Fruit fly (Drosophila melanogaster) whole organism, pupa: Measurements from ENCODE around the gene CG6996.
A peak's percentile ranks its signal among the peaks of the same experiment; 100 is the strongest.

ENCODE experiments used
- CG10348 ChIP-seq: fragments of 200-800 bp; sonication (Bioruptor generic); IDR thresholded peaks from 2 replicates; pipeline ENCODE4 v1.3.6; 2022; ENCODE audit warnings: missing biosample characterization, missing genetic modification characterization
- CG12605 ChIP-seq: fragments of 200-800 bp; sonication (Bioruptor generic); IDR thresholded peaks from 2 replicates; pipeline ENCODE4 v1.3.6; 2022; ENCODE audit warnings: missing biosample characterization, missing genetic modification characterization
- CG13204 ChIP-seq: fragments of 200-800 bp; sonication (Bioruptor generic); optimal IDR thresholded peaks from 2 replicates; lab custom pipeline; 2018; ENCODE audit warnings: missing biosample characterization, mild to moderate bottlenecking, missing genetic modification characterization, moderate library complexity
- CG14655 ChIP-seq: fragments of 200-800 bp; sonication (Bioruptor generic); optimal IDR thresholded peaks from 3 replicates; lab custom pipeline; 2017; ENCODE audit warnings: mild to moderate bottlenecking, missing biosample characterization, missing genetic modification reagents, missing genetic modification characterization
- CG15710 ChIP-seq: fragments of 200-800 bp; sonication (Bioruptor generic); optimal IDR thresholded peaks from 2 replicates; lab custom pipeline; 2018; ENCODE audit warnings: missing biosample characterization, mild to moderate bottlenecking, missing genetic modification characterization, moderate library complexity
- CG17806 ChIP-seq: fragments of 200-800 bp; sonication (Bioruptor generic); optimal IDR thresholded peaks from 2 replicates; lab custom pipeline; 2018; ENCODE audit warnings: missing biosample characterization, mild to moderate bottlenecking, missing genetic modification characterization, moderate library complexity
- CG32121 ChIP-seq: fragments of 200-800 bp; sonication (Bioruptor generic); IDR thresholded peaks from 2 replicates; pipeline ENCODE4 v1.3.6; 2022; ENCODE audit warnings: missing biosample characterization, missing genetic modification characterization
- CG34367 ChIP-seq: fragments of 200-800 bp; sonication (Bioruptor generic); optimal IDR thresholded peaks from 2 replicates; lab custom pipeline; 2018; ENCODE audit warnings: missing biosample characterization, mild to moderate bottlenecking, missing genetic modification characterization
- CG4496 ChIP-seq: fragments of 200-800 bp; sonication (Bioruptor generic); IDR thresholded peaks from 3 replicates; pipeline ENCODE4 v1.3.6; 2022; ENCODE audit warnings: missing biosample characterization, missing genetic modification characterization
- CG8159 ChIP-seq: fragments of 200-800 bp; sonication (Bioruptor generic); optimal IDR thresholded peaks from 3 replicates; lab custom pipeline; 2018; ENCODE audit warnings: missing biosample characterization, mild to moderate bottlenecking, missing genetic modification characterization, moderate library complexity
- CG8301 ChIP-seq: fragments of 200-800 bp; sonication (Bioruptor generic); optimal IDR thresholded peaks from 2 replicates; lab custom pipeline; 2018; ENCODE audit warnings: missing biosample characterization, mild to moderate bottlenecking, missing genetic modification characterization
- CG9948 ChIP-seq: fragments of 200-800 bp; sonication (Bioruptor generic); optimal IDR thresholded peaks from 2 replicates; lab custom pipeline; 2018; ENCODE audit warnings: missing biosample characterization, mild to moderate bottlenecking, missing genetic modification characterization, moderate library complexity
- D1 ChIP-seq: fragments of 200-800 bp; sonication (Bioruptor generic); optimal IDR thresholded peaks from 2 replicates; lab custom pipeline; 2018; ENCODE audit warnings: missing biosample characterization, mild to moderate bottlenecking, missing genetic modification characterization, moderate library complexity
- EcR ChIP-seq: fragments of 200-800 bp; sonication (Bioruptor generic); optimal IDR thresholded peaks from 3 replicates; lab custom pipeline; 2019; ENCODE audit warnings: missing biosample characterization, missing genetic modification characterization, mild to moderate bottlenecking, moderate library complexity, missing genetic modification reagents
- Ets98B ChIP-seq: fragments of 200-800 bp; sonication (Bioruptor generic); IDR thresholded peaks from 2 replicates; pipeline ENCODE4 v1.3.6; 2022; ENCODE audit warnings: missing biosample characterization, missing genetic modification characterization
- Pif1A ChIP-seq: fragments of 200-800 bp; sonication (Bioruptor generic); optimal IDR thresholded peaks from 3 replicates; lab custom pipeline; 2016; ENCODE audit warnings: missing biosample characterization, missing genetic modification characterization
- Pif1B ChIP-seq: fragments of 200-800 bp; sonication (Bioruptor generic); optimal IDR thresholded peaks from 3 replicates; lab custom pipeline; 2016; ENCODE audit warnings: missing biosample characterization, missing genetic modification characterization
- Snoo ChIP-seq: fragments of 200-800 bp; sonication (Bioruptor generic); optimal IDR thresholded peaks from 3 replicates; lab custom pipeline; 2017; ENCODE audit warnings: missing biosample characterization, mild to moderate bottlenecking, missing genetic modification characterization, inconsistent platforms
- fd96Ca ChIP-seq: fragments of 200-800 bp; sonication (Bioruptor generic); IDR thresholded peaks from 3 replicates; pipeline ENCODE4 v1.3.6; 2022; ENCODE audit warnings: missing biosample characterization, missing genetic modification characterization
- gl ChIP-seq: fragments of 200-800 bp; sonication (Bioruptor generic); optimal IDR thresholded peaks from 2 replicates; lab custom pipeline; 2018; ENCODE audit warnings: missing biosample characterization, mild to moderate bottlenecking, missing genetic modification characterization
- rn ChIP-seq: fragments of 200-800 bp; sonication (Bioruptor generic); IDR thresholded peaks from 2 replicates; pipeline ENCODE4 v1.3.6; 2022; ENCODE audit warnings: missing biosample characterization, missing genetic modification characterization

CG6996 gene

dm6 chr3L:20185206-20185868 is 22.0 kb upstream of the CG6996 start:
- TF ChIP-seq CG8301 (tag; lab: Kevin White, UChicago) = peak; percentile 41
- peak; percentile 1 for TF ChIP-seq EcR (GFP tag; lab: Kevin White, UChicago)
- no peak for TF ChIP-seq Snoo (tag; lab: Kevin White, UChicago)
- TF ChIP-seq Pif1A = peak; percentile 0
- no peak for TF ChIP-seq fd96Ca (GFP tag; lab: Robert Waterston, UW)
- TF ChIP-seq CG8159 (tag; lab: Kevin White, UChicago) = peak; percentile 63
- TF ChIP-seq D1 (tag; lab: Kevin White, UChicago) = no peak
- no peak for TF ChIP-seq Ets98B (GFP tag; lab: Robert Waterston, UW)
- peak; percentile 25 for TF ChIP-seq CG17806 (tag; lab: Kevin White, UChicago)
- TF ChIP-seq Pif1B (GFP tag; lab: Kevin White, UChicago) = peak; percentile 23
- TF ChIP-seq CG9948 (tag; lab: Kevin White, UChicago) = peak; percentile 57
- TF ChIP-seq CG34367 (tag; lab: Kevin White, UChicago) = peak; percentile 74
- TF ChIP-seq CG14655 = peak; percentile 70
- peak; percentile 74 for TF ChIP-seq CG15710 (tag; lab: Kevin White, UChicago)
- 0 out of 2 replicates have a peak, but pooled peaks have one; percentile 35 for TF ChIP-seq CG10348 (GFP tag; lab: Robert Waterston, UW)
- TF ChIP-seq, all 21 proteins: peak for 11

DNA sequence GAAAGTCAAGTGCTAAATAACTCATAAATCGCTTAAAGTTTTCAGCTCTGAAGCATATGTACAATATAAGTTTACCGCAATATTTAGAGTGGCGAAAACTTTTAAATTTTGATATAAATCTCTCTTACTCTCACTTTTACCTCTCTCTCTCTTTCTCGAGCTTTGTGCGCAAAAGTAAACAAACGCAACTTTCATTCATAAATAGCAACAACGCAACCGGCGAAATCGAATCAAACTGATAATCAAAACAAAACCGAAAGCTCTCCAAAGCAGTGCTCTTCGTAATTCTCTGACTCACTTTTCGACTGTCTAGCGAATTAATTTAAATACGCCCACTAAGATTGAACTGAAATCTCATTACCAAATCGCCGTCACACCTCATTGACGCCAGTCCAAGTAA is 21.4 kb upstream of the CG6996 start:
- TF ChIP-seq Pif1B (GFP tag; lab: Kevin White, UChicago) (no peak), CG9948 (tag; lab: Kevin White, UChicago) (no peak), CG17806 (tag; lab: Kevin White, UChicago) (no peak), CG4496 (GFP tag; lab: Robert Waterston, UW) (no peak)

DNA sequence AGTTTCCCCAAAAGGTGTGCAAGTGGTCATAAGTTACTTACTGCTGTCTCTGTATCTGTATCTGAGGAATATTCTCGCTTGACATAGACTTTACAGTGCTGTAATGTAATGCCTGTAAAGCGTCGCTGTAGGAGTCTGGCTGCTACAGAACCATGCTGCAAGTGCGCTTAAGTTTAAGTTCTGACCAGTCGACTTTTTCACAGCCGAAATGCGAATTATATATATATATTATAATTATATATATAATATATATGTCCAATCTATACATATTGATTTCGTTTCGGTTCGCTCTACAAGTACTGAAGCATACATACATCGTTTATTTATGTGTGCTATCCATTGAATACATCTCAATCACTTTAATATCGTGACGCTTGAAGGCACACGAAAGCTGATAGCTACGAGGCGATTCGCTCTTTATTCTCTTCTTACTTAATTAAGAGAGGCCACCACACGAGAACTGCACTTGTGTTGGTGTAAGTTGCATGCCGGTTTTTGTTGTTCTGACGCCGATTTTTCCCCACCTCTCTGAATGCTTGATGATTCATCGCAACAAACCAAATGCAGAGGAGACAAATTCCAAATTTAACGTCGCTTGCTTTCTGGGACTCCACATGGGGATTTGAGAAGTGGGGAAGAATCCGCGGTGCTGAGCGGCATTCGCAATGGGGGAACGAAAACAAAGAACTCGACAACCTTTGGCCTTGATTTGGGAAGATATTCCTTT is 20.9 kb upstream of the CG6996 start:
- TF ChIP-seq CG34367 (tag; lab: Kevin White, UChicago) = peak; percentile 29
- no peak for TF ChIP-seq D1 (tag; lab: Kevin White, UChicago)
- no peak for TF ChIP-seq CG9948 (tag; lab: Kevin White, UChicago)
- TF ChIP-seq Ets98B (GFP tag; lab: Robert Waterston, UW) = peak; percentile 23; the same call in 1 of the 2 replicates
- TF ChIP-seq CG17806 (tag; lab: Kevin White, UChicago) = peak; percentile 11
- peak; percentile 74 for TF ChIP-seq EcR (GFP tag; lab: Kevin White, UChicago)
- TF ChIP-seq CG15710 (tag; lab: Kevin White, UChicago) = peak; percentile 4
- no peak for TF ChIP-seq CG14655
- TF ChIP-seq CG8159 (tag; lab: Kevin White, UChicago) = peak; percentile 2
- TF ChIP-seq Pif1B (GFP tag; lab: Kevin White, UChicago) = no peak
- TF ChIP-seq CG13204 = peak; percentile 70
- TF ChIP-seq CG32121 (GFP tag; lab: Robert Waterston, UW) = no peak

dm6 chr3L:20187885-20188570 is 19.3 kb upstream of the CG6996 start, which contains the start of gene Ssk:
Ssk (plus strand) TSS chr3L:20188522.
- peak; percentile 32; the same call in 1 of the 2 replicates for TF ChIP-seq Ets98B (GFP tag; lab: Robert Waterston, UW)
- no peak for TF ChIP-seq CG4496 (GFP tag; lab: Robert Waterston, UW)
- TF ChIP-seq CG8301 (tag; lab: Kevin White, UChicago) = no peak
- TF ChIP-seq CG34367 (tag; lab: Kevin White, UChicago) = no peak
- no peak for TF ChIP-seq CG8159 (tag; lab: Kevin White, UChicago)
- TF ChIP-seq D1 (tag; lab: Kevin White, UChicago) = no peak
- TF ChIP-seq EcR (GFP tag; lab: Kevin White, UChicago) = peak; percentile 20
- no peak for TF ChIP-seq Snoo (tag; lab: Kevin White, UChicago)
- 0 out of 2 replicates have a peak, but pooled peaks have one; percentile 13 for TF ChIP-seq CG12605
- no peak for TF ChIP-seq CG9948 (tag; lab: Kevin White, UChicago)
- TF ChIP-seq gl = no peak
- TF ChIP-seq CG13204 = no peak
- TF ChIP-seq Pif1A = no peak
- TF ChIP-seq fd96Ca (GFP tag; lab: Robert Waterston, UW) = peak; percentile 55; the same call in 1 of the 3 replicates
- TF ChIP-seq rn (GFP tag; lab: Robert Waterston, UW) = no peak
- no peak for TF ChIP-seq CG15710 (tag; lab: Kevin White, UChicago)
- peak; percentile 3 for TF ChIP-seq Pif1B (GFP tag; lab: Kevin White, UChicago)

DNA sequence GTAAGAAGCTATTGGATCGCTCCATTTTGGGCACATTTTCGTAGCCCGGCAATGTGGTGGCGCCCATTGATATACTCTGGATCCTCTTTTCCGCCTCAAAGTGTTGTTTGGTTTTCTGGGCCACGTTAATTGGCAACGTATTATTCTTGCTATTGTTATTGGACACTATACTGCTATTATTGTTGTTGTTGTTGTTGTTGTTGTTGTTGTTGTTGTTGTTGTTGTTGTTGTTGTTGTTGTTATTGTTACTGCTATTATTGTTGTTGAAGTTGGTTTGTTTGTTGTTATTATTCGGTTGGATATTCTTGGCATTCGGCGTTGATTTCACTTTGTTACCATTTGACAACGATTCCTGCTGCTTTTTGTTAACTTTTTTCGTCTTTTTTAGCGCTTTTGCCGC is 15.5 kb upstream of the CG6996 start:
- TF ChIP-seq CG12605 = no peak
- TF ChIP-seq CG15710 (tag; lab: Kevin White, UChicago) = no peak
- TF ChIP-seq, all 21 proteins: peak for 0
